Worm (Caenorhabditis elegans) whole organism, L1 larva: ENCODE results near the gene srz-47.

Source experiments
- C34B4.2 ChIP-seq: sonication (generic microtip); optimal IDR thresholded peaks from 2 replicates; lab custom pipeline; 2017; ENCODE audit warnings: mild to moderate bottlenecking, missing genetic modification characterization, missing compliant biosample characterization
- alr-1 ChIP-seq: fragments of 200-800 bp; sonication (Bioruptor generic); optimal IDR thresholded peaks from 2 replicates; lab custom pipeline; 2018; ENCODE audit warnings: borderline replicate concordance, mild to moderate bottlenecking, missing genetic modification characterization, missing compliant biosample characterization
- ama-1 ChIP-seq: fragments of 150-350 bp; optimal IDR thresholded peaks from 2 replicates; lab custom pipeline; 2014
- blmp-1 ChIP-seq: fragments of 150-350 bp; optimal IDR thresholded peaks from 2 replicates; lab custom pipeline; 2014; ENCODE audit warnings: missing biosample characterization, missing genetic modification characterization
- ceh-82 ChIP-seq, 3 experiments: fragments of 150-350 bp in 1 of 3; sonication (generic microtip) in 2 of 3; optimal IDR thresholded peaks; 2 replicates each; lab custom pipeline; 2014 to 2017; ENCODE audit warnings: missing biosample characterization in 3 of 3, missing genetic modification characterization in 3 of 3
- ceh-90 ChIP-seq: sonication (generic microtip); optimal IDR thresholded peaks from 2 replicates; lab custom pipeline; 2016; ENCODE audit warnings: missing genetic modification characterization, missing compliant biosample characterization
- ces-1 ChIP-seq: fragments of 150-350 bp; optimal IDR thresholded peaks from 2 replicates; lab custom pipeline; 2014; ENCODE audit warnings: missing biosample characterization, missing genetic modification reagents, missing genetic modification characterization
- egl-13 ChIP-seq: sonication (generic microtip); optimal IDR thresholded peaks from 2 replicates; lab custom pipeline; 2016; ENCODE audit warnings: missing genotype, missing genetic modification reagents, missing genetic modification characterization, missing compliant biosample characterization
- egl-27 ChIP-seq, 2 experiments: fragments of 150-350 bp in 1 of 2; sonication (generic microtip); optimal IDR thresholded peaks; 3 replicates each; lab custom pipeline; 2017 to 2018; ENCODE audit warnings: missing biosample characterization in 2 of 2, missing genetic modification characterization in 2 of 2, missing genetic modification reagents in 2 of 2
- elt-3 ChIP-seq, 6 experiments: fragments of 150-350 bp in 1 of 6; sonication (generic microtip); optimal IDR thresholded peaks; 2 replicates each; lab custom pipeline; 2017 to 2018; ENCODE audit warnings: missing biosample characterization in 6 of 6, missing genetic modification characterization in 6 of 6, inconsistent platforms in 1 of 6
- fkh-4 ChIP-seq: sonication (generic microtip); optimal IDR thresholded peaks from 2 replicates; lab custom pipeline; 2016; ENCODE audit warnings: missing compliant biosample characterization, missing genetic modification characterization, borderline replicate concordance
- hlh-4 ChIP-seq: sonication (generic microtip); optimal IDR thresholded peaks from 2 replicates; lab custom pipeline; 2016; ENCODE audit warnings: mild to moderate bottlenecking, missing genetic modification characterization, missing compliant biosample characterization
- hpl-2 ChIP-seq: fragments of 150-350 bp; optimal IDR thresholded peaks from 2 replicates; lab custom pipeline; 2014; ENCODE audit warnings: missing biosample characterization, missing genetic modification reagents, missing genetic modification characterization
- lin-14 ChIP-seq: fragments of 200-800 bp; sonication (Bioruptor generic); optimal IDR thresholded peaks from 2 replicates; lab custom pipeline; 2018; ENCODE audit warnings: mild to moderate bottlenecking, missing genetic modification characterization, moderate library complexity, missing compliant biosample characterization
- lin-39 ChIP-seq: fragments of 150-350 bp; optimal IDR thresholded peaks from 2 replicates; lab custom pipeline; 2014; ENCODE audit warnings: missing biosample characterization, missing genetic modification reagents, missing genetic modification characterization
- lir-3 ChIP-seq: sonication (generic microtip); optimal IDR thresholded peaks from 2 replicates; lab custom pipeline; 2016; ENCODE audit warnings: mild to moderate bottlenecking, missing genetic modification characterization, moderate library complexity, missing compliant biosample characterization; ENCODE audit not compliant: poor library complexity
- lsy-2 ChIP-seq, 2 experiments: fragments of 150-350 bp; optimal IDR thresholded peaks; 2 replicates each; lab custom pipeline; 2014; ENCODE audit warnings: missing biosample characterization in 2 of 2, missing genetic modification characterization in 2 of 2
- mab-9 ChIP-seq: fragments of 200-800 bp; sonication (Bioruptor generic); IDR thresholded peaks from 2 replicates; pipeline ENCODE4 v1.3.6; 2022; ENCODE audit warnings: missing genetic modification reagents, missing genetic modification characterization, missing compliant biosample characterization
- mdl-1 ChIP-seq, 2 experiments: fragments of 150-350 bp; optimal IDR thresholded peaks; 2 replicates each; lab custom pipeline; 2014 to 2017; ENCODE audit warnings: missing biosample characterization in 2 of 2, missing genetic modification characterization in 2 of 2, inconsistent platforms in 1 of 2
- mef-2 ChIP-seq: fragments of 150-350 bp; optimal IDR thresholded peaks from 2 replicates; lab custom pipeline; 2014; ENCODE audit warnings: missing biosample characterization, missing genetic modification characterization
- nhr-12 ChIP-seq: sonication (generic microtip); optimal IDR thresholded peaks from 2 replicates; lab custom pipeline; 2017; ENCODE audit warnings: missing biosample characterization, missing genetic modification characterization
- nhr-19 ChIP-seq: fragments of 200-800 bp; sonication (Bioruptor generic); conservative IDR thresholded peaks from 2 replicates; pipeline ENCODE4 v1.3.6; 2022; ENCODE audit warnings: missing genetic modification characterization, missing compliant biosample characterization
- nhr-237 ChIP-seq: fragments of 150-350 bp; optimal IDR thresholded peaks from 2 replicates; lab custom pipeline; 2014; ENCODE audit warnings: missing biosample characterization, missing genetic modification characterization
- nhr-77 ChIP-seq: fragments of 150-350 bp; optimal IDR thresholded peaks from 2 replicates; lab custom pipeline; 2014; ENCODE audit warnings: missing biosample characterization, missing genetic modification characterization
- nhr-90 ChIP-seq: sonication (generic microtip); optimal IDR thresholded peaks from 2 replicates; lab custom pipeline; 2016; ENCODE audit warnings: mild to moderate bottlenecking, missing genetic modification characterization, missing compliant biosample characterization; ENCODE audit not compliant: poor library complexity
- pag-3 ChIP-seq: sonication (generic microtip); optimal IDR thresholded peaks from 2 replicates; lab custom pipeline; 2017; ENCODE audit warnings: missing genetic modification characterization, mild to moderate bottlenecking, missing compliant biosample characterization, antibody characterized with exemption, borderline replicate concordance; ENCODE audit not compliant: insufficient read depth
- skn-1 ChIP-seq: fragments of 150-350 bp; optimal IDR thresholded peaks from 2 replicates; lab custom pipeline; 2014; ENCODE audit warnings: missing biosample characterization, missing genetic modification characterization
- sup-37 ChIP-seq: fragments of 200-800 bp; sonication (Bioruptor generic); optimal IDR thresholded peaks from 2 replicates; lab custom pipeline; 2018; ENCODE audit warnings: mild to moderate bottlenecking, missing genetic modification characterization, missing compliant biosample characterization
- tbx-2 ChIP-seq: sonication (generic microtip); optimal IDR thresholded peaks from 2 replicates; lab custom pipeline; 2016; ENCODE audit warnings: missing genetic modification characterization, missing compliant biosample characterization
- unc-130 ChIP-seq: fragments of 150-350 bp; optimal IDR thresholded peaks from 2 replicates; lab custom pipeline; 2017; ENCODE audit warnings: missing biosample characterization, missing genetic modification characterization, inconsistent platforms
- unc-30 ChIP-seq: sonication (generic microtip); optimal IDR thresholded peaks from 2 replicates; lab custom pipeline; 2017; ENCODE audit warnings: missing biosample characterization, missing genetic modification characterization
- ztf-11 ChIP-seq, 2 experiments: sonication (generic microtip); optimal IDR thresholded peaks; 2 replicates each; lab custom pipeline; 2016 to 2017; ENCODE audit warnings: missing genetic modification characterization in 2 of 2, missing biosample characterization in 1 of 2, missing compliant biosample characterization in 1 of 2
- ztf-4 ChIP-seq: fragments of 150-350 bp; optimal IDR thresholded peaks from 2 replicates; lab custom pipeline; 2014; ENCODE audit warnings: missing biosample characterization, missing genetic modification characterization

Gene srz-47

DNA sequence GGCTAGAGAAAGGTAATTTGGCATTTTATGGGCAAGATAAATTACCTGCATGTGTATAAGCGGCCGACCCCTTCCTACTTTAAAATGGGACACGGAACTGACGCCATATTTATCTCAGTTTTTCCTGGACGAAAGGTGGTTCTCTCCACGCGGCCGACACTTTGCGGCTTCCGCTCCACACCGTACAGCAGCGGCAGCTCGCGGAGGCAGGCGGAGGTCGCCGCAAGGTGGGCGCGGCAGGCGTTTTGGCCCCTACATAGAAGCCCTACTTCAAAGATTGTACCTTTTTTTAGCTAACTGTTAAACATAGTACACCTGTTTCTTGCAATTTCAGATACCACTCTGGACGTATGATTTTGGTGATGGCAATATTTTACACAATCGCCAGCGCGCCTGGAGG lies 14.3 kb upstream of the srz-47 start:
- TF ChIP-seq nhr-237 (no peak), sup-37 (no peak), fkh-4 (no peak), ztf-11 (tag; optimal IDR thresholded peaks at IDR 0.05; lab: Kevin White, UChicago) (no peak), nhr-90 (tag; lab: Kevin White, UChicago) (no peak), lir-3 (tag; lab: Kevin White, UChicago) (no peak), egl-27 (tag; optimal IDR thresholded peaks at IDR 0.05; lab: Kevin White, UChicago) (no peak), elt-3 (tag; optimal IDR thresholded peaks at IDR 0.05; lab: Kevin White, UChicago) (no peak), lin-14 (GFP tag; lab: Kevin White, UChicago) (no peak), mab-9 (GFP tag; lab: Robert Waterston, UW) (no peak), alr-1 (no peak), hpl-2 (GFP tag; lab: Kevin White, UChicago) (no peak), pag-3 (tag; lab: Kevin White, UChicago) (no peak), ama-1 (lab: Kevin White, UChicago) (no peak), C34B4.2 (tag; lab: Kevin White, UChicago) (no peak), unc-130 (tag; lab: Kevin White, UChicago) (no peak), blmp-1 (tag; lab: Kevin White, UChicago) (no peak), ceh-90 (no peak)

DNA sequence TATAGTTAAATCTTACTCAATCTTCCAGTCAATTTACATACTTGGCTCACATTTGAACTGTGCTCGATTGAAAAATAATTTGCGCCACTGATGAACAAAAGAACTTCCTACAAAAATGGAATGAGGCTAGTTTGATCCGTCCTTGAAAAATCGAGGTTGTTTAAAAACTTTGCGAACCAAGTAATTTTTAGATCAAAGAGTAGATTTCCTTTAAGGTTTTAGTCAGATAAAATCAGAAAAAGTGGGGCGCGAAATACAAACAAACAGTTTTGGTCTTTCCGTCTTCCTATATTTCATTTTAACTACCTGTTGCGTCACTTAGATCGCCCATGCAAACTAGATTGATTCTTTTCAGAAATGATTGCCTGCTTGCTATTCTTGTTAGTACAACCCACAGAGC lies 9.7 kb upstream of the srz-47 start, which contains the start of gene Y68A4A.10:
Gene Y68A4A.10, plus strand, starts transcription at position 301 of the 400 bp plus-strand sequence.
- TF ChIP-seq ztf-4 (tag; lab: Kevin White, UChicago) (no peak), blmp-1 (tag; lab: Kevin White, UChicago) (no peak)
- TF ChIP-seq, all 84 proteins: peak for 0

ce11 chrV:17198926-17199325 lies 6.8 kb upstream of the srz-47 start, which contains the start of gene srz-96:
Gene srz-96 (plus strand): TSS chrV:17199226.
- TF ChIP-seq egl-13 (tag; lab: Kevin White, UChicago) (no peak), lin-39 (no peak), ces-1 (GFP tag; lab: Kevin White, UChicago) (no peak), nhr-12 (tag; lab: Kevin White, UChicago) (no peak), sup-37 (no peak), tbx-2 (tag; lab: Kevin White, UChicago) (no peak)

DNA sequence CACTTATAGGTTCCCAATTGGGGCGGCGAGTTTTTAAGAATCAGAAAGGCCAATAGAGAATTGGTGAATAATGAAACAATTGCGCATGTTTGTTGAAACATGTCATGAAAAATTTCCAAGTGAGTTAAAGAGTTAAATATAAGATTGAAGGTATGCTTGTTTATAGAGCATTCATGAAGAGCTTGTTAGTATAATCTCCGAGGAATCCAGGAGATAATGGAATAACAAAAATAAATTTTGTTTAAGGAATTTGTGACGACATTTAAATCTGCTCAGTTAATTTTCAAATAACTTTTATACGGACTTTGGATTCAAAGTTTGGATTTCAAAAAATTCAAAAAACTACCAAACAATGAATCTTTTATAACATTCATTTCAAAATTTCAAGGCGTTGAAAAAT lies 1.7 kb downstream of the srz-47 start, which contains the start of gene str-199:
Gene str-199, minus strand, starts transcription at position 101 of the 400 bp plus-strand sequence.
- TF ChIP-seq alr-1 = no peak
- TF ChIP-seq unc-30 (tag; lab: Kevin White, UChicago) = no peak
- TF ChIP-seq mef-2 = no peak
- no peak for TF ChIP-seq nhr-12 (tag; lab: Kevin White, UChicago)
- TF ChIP-seq hpl-2 (GFP tag; lab: Kevin White, UChicago) = no peak
- TF ChIP-seq mdl-1 (tag; optimal IDR thresholded peaks at IDR 0.05; lab: Kevin White, UChicago) = no peak
- TF ChIP-seq skn-1 = no peak
- no peak for TF ChIP-seq lsy-2 (tag; optimal IDR thresholded peaks at IDR 0.05; lab: Kevin White, UChicago)
- no peak for TF ChIP-seq nhr-77 (tag; lab: Kevin White, UChicago)

DNA sequence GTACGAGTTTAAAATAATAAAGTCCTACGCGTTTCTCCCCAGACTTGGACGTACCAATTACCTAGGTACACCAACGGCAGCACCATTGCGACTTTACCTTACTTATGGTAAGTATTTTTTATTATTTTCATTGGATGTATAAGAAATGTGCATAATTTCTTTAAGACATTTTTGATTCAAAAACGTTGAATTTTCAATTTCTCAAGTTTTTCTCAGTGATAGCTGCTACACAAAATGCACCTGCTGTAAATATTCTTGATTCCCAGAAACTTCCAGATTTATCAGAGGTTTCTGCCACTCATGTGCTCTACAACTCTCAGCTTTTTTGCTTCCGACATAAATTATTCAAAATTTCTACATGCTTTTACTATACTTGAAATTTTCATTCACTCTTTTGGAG lies 10.1 kb downstream of the srz-47 start, which contains the start of gene srh-159:
Gene srh-159, plus strand, starts transcription at position 301 of the 400 bp plus-strand sequence.
- TF ChIP-seq hlh-4 (tag; lab: Kevin White, UChicago) (peak; percentile 90), ceh-82 (tag; optimal IDR thresholded peaks at IDR 0.05; lab: Kevin White, UChicago) (no peak)

ce11 chrV:17178457-17178856 lies 13.7 kb downstream of the srz-47 start, which contains the start of gene srh-174:
Gene srh-174 (plus strand): TSS chrV:17178757.
- TF ChIP-seq hlh-4 (tag; lab: Kevin White, UChicago) (peak; percentile 45), nhr-19 (GFP tag; lab: Robert Waterston, UW) (no peak), unc-130 (tag; lab: Kevin White, UChicago) (no peak)
- TF ChIP-seq, all 84 proteins: peak for 1
